Worm (Caenorhabditis elegans): ENCODE data around the gene C08B6.8.

Gene C08B6.8

DNA sequence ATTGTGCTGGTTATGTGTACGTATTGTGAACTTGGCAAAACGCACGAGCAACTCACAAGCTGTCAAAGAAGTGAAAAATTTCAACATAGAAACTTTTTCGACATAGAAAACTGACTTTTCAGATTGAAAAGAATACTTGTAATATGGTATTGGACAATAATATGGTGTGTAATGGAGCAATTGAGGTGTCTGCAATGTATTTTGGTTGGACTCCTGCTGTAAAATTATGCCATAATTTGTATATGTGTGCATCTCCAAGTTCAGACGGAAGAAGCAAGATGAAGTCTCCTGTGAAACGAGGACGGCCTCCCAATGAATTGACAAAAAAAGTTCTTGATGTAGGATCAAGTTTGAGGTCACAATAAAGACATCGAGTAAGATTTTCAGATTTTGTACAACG is 49.4 kb downstream of the C08B6.8 start:
- peak; percentile 66 for TF ChIP-seq aha-1 (tag)
- TF ChIP-seq ZK546.5 (tag; optimal IDR thresholded peaks at IDR 0.05) = no peak
- TF ChIP-seq ZK337.2 (GFP tag; IDR thresholded peaks at IDR 0.05) = no peak
- TF ChIP-seq nhr-11 (tag; optimal IDR thresholded peaks at IDR 0.05) = no peak
- no peak for TF ChIP-seq ama-1 (optimal IDR thresholded peaks at IDR 0.05)
- TF ChIP-seq nhr-42 (GFP tag; IDR thresholded peaks at IDR 0.05) = no peak
- TF ChIP-seq T20F7.1 (GFP tag; optimal IDR thresholded peaks at IDR 0.05) = no peak
- no peak for TF ChIP-seq ceh-82 (tag; optimal IDR thresholded peaks at IDR 0.05)
- peak in 1 of 2 experiments; percentile 77 for TF ChIP-seq unc-62 (GFP tag; optimal IDR thresholded peaks at IDR 0.05 in 1 of 2)
- TF ChIP-seq unc-62 (tag; optimal IDR thresholded peaks at IDR 0.05) = no peak
- TF ChIP-seq lsy-2 (tag; optimal IDR thresholded peaks at IDR 0.05) = no peak
- no peak for TF ChIP-seq lin-39 (tag; optimal IDR thresholded peaks at IDR 0.05)

DNA sequence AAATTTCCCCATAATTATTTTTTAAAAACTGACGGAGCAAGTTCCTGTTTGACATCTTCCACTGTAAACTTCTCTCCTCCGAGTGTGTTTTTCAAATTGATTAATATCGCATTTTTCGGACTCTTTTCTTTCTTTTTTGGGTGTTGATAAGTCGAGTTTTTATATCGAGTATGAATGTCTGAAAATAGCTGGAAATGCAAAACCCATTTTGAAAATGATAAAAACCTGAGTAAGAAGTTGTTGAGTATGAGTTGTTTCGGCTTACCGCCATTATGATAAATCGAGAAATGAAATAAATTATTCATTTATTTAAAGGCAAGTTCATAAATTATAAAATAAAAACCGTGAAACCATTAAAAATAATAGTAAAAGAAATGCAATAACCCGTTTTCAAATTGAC is 51.3 kb downstream of the C08B6.8 start, which contains the start of gene ZK856.18:
ZK856.18 (minus strand) TSS at position 289 of the 400 bp plus-strand sequence.
- TF ChIP-seq unc-62 (GFP tag; optimal IDR thresholded peaks at IDR 0.05 in 1 of 2) (peak in 1 of 2 experiments; percentile 90), unc-62 (tag; optimal IDR thresholded peaks at IDR 0.05) (no peak), fos-1 (tag; optimal IDR thresholded peaks at IDR 0.05) (no peak)

- TF ChIP-seq php-3 (GFP tag; IDR thresholded peaks at IDR 0.05) = peak; percentile 95
- TF ChIP-seq hlh-30 (tag; optimal IDR thresholded peaks at IDR 0.05; ENCODE audit: insufficient read depth) = peak; percentile 21
- TF ChIP-seq dve-1 (tag; optimal IDR thresholded peaks at IDR 0.05; ENCODE audit: insufficient read depth) = peak; percentile 67
- TF ChIP-seq snpc-4 (tag; optimal IDR thresholded peaks at IDR 0.05) = no peak
- TF ChIP-seq mdl-1 (tag; optimal IDR thresholded peaks at IDR 0.05) = peak in 1 of 2 experiments; percentile 37
- TF ChIP-seq T20F7.1 (GFP tag; optimal IDR thresholded peaks at IDR 0.05) = no peak
- no peak for TF ChIP-seq T26A8.4 (GFP tag; IDR thresholded peaks at IDR 0.05)
- no peak for TF ChIP-seq zfp-3 (GFP tag; conservative IDR thresholded peaks at IDR 0.05)
- TF ChIP-seq pqm-1 (tag; optimal IDR thresholded peaks at IDR 0.05) = peak; percentile 76
- TF ChIP-seq hlh-11 (tag; optimal IDR thresholded peaks at IDR 0.05) = peak; percentile 85
- TF ChIP-seq nhr-28 (tag; optimal IDR thresholded peaks at IDR 0.05) = peak; percentile 59
- TF ChIP-seq ceh-82 (tag; optimal IDR thresholded peaks at IDR 0.05) = no peak
- no peak for TF ChIP-seq vab-7 (GFP tag; IDR thresholded peaks at IDR 0.05)
- TF ChIP-seq nhr-48 (tag; optimal IDR thresholded peaks at IDR 0.05) = peak; percentile 3
- no peak for TF ChIP-seq tag-97 (GFP tag; IDR thresholded peaks at IDR 0.05)
- no peak for TF ChIP-seq lin-39 (tag; optimal IDR thresholded peaks at IDR 0.05)
- no peak for TF ChIP-seq zfp-2 (tag; optimal IDR thresholded peaks at IDR 0.05)
- TF ChIP-seq unc-62 (GFP tag; optimal IDR thresholded peaks at IDR 0.05 in 1 of 2) = no peak
- TF ChIP-seq unc-62 (tag; optimal IDR thresholded peaks at IDR 0.05) = no peak
- no peak for TF ChIP-seq daf-16 (GFP tag; optimal IDR thresholded peaks at IDR 0.05)
- TF ChIP-seq daf-16 (tag; optimal IDR thresholded peaks at IDR 0.05) = peak; percentile 69
- TF ChIP-seq tra-1 (GFP tag; IDR thresholded peaks at IDR 0.05) = peak; percentile 34; the same call in 1 of the 2 replicates
- peak; percentile 73 for TF ChIP-seq mxl-3 (GFP tag; optimal IDR thresholded peaks at IDR 0.05)
Measured at ce11 chrV:10190081-10190556, 55.7 kb downstream of the C08B6.8 start, which contains the start of gene ZK856.5. TSS of gene ZK856.5 (minus strand) at chrV:10190131.

ce11 chrV:10191242-10191641 is 56.8 kb downstream of the C08B6.8 start:
- TF ChIP-seq php-3 (GFP tag; IDR thresholded peaks at IDR 0.05) (peak; percentile 14; the same call in 1 of the 2 replicates), lin-39 (tag; optimal IDR thresholded peaks at IDR 0.05) (no peak), dmd-9 (GFP tag; IDR thresholded peaks at IDR 0.05) (no peak), cey-2 (tag; optimal IDR thresholded peaks at IDR 0.05; ENCODE audit: borderline replicate concordance, insufficient read depth) (no peak), pqm-1 (tag; optimal IDR thresholded peaks at IDR 0.05) (peak; percentile 11), ceh-62 (tag; optimal IDR thresholded peaks at IDR 0.05) (no peak), daf-16 (GFP tag; optimal IDR thresholded peaks at IDR 0.05) (no peak), daf-16 (tag; optimal IDR thresholded peaks at IDR 0.05) (peak; percentile 91), unc-62 (GFP tag; optimal IDR thresholded peaks at IDR 0.05 in 1 of 2) (peak in 1 of 2 experiments; percentile 13), unc-62 (tag; optimal IDR thresholded peaks at IDR 0.05) (no peak), nhr-28 (tag; optimal IDR thresholded peaks at IDR 0.05) (peak; percentile 23), aha-1 (tag) (peak; percentile 41), ztf-7 (tag; optimal IDR thresholded peaks at IDR 0.05) (no peak)

All from whole organism, L4 larva.